Fruit fly (Drosophila melanogaster) whole organism, larva: Measurements from ENCODE around the gene Boh2.
A peak's percentile ranks its signal among the peaks of the same experiment; 100 is the strongest.

ENCODE experiments used
- noc ChIP-seq: fragments of 200-800 bp; sonication (Bioruptor generic); optimal IDR thresholded peaks from 3 replicates; lab custom pipeline; 2019; ENCODE audit warnings: missing biosample characterization, mild to moderate bottlenecking, missing genetic modification characterization, moderate library complexity

The Boh2 gene

DNA sequence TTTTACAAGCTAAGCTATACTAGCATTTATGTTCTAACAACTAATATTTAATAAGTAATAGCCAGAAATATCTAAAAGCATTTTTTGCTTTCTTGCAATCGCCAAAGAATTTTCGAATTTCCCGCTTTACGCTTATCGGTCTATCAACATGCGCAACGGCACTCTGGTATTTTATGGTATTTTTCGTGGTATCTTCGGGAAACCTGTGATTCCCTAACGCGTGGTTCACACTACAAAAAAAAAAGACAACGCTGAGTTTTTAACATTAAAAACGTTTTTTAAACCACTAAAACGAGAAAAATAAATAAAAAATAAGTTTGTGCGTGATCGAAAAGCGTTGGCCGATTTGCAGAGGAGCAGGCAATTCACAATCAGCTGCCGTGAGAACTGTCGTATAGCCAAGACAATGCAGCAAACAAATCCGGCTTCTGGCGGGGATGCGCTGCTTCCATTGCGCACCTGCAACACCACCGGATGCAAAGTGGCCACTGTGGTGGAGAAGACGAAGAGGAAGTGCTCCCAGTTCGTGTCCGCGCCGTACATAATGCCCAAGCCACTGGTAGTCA, at the start of gene Boh2:
Gene Boh2 (plus strand): TSS at position 207 of the 566 bp plus-strand sequence.
- no peak for TF ChIP-seq noc

DNA sequence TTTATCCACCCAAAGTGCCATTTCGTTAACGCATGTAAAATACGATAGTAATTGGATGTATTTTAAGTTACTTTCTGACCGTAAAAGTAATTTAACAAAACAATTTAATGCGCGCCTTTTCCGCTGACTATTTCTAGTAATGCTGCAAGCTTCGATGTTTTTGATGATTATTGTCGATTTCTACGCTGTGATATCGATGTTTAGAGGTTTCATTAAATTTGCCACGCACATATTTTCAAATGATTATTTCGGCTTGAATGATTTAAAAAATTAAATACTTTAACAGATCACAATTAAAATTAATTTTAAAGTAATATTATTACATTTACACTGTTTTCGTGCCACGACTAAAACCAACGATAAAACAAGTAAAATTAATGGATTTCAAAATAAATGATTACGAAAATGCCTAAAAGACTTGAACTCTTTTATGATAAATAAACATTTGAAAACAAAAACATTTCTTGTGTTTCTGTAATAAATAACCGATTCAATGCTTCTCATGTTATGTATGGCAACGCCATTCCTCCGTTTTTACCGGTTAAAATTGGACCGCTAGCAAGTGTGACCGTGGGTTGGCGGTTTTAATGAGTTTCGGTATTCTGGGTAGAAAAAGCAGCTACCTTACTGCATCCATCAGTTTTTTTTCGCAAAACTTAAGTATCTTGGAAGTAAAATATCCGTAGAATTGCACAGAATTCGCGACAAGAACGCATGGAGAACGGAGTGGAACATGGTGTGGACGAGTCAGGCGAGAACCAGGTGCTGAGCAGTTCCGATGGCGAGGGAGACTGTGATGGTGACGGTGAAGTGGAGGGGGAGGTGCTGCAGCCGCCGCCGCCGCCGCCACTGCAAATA, 48.5 kb upstream of the Boh2 start, which contains the start of the genes RfC38 and CG4751:
Gene RfC38 (minus strand): TSS at position 495 of the 858 bp plus-strand sequence.
Gene CG4751 (plus strand): TSS at position 587 of the 858 bp plus-strand sequence.
- no peak for TF ChIP-seq noc

DNA sequence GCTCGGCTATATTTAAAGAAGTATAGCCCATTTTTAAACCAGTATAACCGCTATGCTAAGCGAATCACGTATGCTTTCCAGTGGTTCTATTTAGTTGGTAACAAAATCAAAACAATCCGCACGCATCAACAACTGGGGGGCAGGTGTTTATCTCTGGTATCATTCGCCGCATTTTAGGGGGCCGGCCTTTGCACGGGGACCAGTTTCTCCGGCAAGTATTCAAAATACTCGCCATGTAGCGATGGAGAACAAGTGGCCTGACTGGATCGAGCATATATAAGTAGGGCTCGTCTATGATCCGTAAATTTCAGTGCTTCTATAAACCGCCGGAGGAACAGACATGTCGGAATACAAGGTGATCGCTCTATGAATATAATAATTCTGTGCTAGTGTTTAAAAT, 42.7 kb upstream of the Boh2 start, which contains the start of gene hgo:
Gene hgo (plus strand): TSS at position 301 of the 400 bp plus-strand sequence.
- TF ChIP-seq noc, result no peak

DNA sequence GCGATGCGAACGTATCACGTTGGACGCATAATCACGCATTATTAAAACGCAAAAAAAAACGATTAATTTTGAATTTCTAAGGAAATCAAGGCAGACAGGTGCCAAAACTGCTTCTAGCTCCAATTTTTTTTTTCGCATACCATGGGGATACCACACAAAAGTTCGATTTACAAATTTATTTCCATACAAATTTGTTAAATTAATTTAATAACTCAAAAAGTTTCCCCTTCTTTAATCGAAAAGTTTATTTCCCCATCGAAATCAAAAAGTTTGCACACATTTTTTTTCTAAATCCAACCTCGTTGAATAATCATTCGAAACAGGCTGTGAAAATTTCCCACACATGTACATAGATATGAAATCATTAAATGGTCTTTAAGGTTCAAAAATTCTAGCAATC, 33.5 kb upstream of the Boh2 start, which contains the start of gene CG31867:
Gene CG31867 (minus strand): TSS at position 101 of the 400 bp plus-strand sequence.
- TF ChIP-seq noc, result no peak

DNA sequence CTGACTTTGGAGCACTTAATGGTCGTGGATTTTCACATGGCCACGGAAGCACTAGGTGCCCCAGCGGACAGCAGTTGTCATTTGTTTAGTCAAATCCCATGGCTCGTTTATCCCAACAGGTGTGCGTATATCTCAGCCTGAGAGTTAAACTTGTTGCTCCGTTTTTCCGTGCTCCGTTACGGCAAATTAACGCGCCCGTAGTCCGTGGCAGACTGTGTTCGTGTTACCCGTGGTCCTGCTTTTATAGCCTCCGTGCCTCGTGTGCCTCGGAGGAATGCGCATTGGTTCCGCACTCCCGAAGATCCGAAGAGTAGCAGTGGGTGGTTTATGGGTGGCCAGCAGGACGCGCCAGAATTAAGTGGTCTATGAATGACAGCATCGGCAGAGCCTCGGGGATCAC, 29.9 kb upstream of the Boh2 start, which contains the start of gene Gyc32E:
Gene Gyc32E (minus strand): TSS at position 133 of the 400 bp plus-strand sequence.
- no peak for TF ChIP-seq noc

DNA sequence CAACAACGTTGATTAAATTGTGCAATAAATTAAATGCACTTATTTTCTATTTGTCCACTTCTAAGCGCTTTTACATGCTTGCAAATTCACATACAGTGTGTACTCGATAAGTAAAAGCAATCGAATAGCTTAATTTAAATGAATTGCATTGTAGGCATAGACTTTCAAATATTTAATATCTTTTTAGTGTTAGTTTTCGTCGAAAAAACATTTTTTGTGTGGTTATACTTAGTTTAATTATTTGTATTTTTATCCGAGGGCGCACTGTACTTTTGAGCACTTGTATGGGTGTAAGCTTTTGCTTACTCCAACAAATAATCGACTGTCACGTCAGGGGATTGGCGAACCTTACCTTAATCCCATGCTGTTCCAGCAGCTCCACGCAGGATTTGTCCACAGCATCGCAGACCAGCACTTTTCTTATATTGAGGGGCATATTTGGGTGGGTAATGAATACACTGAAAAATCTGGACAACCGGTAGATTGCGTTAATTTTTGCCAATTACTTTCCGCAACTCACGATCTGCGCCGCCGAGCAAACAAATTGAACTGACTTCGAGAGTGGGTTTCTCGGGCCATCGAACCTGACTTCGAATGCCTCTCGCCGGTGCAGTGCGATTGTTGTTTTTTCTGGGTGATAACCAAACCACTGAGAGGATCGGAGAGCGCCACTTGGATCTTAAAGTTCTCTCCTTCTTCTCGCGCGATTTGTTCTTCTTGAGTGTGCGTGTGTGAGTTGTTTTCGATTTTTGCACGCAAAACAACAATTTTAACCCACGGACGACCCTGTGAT, 23.5 kb upstream of the Boh2 start, which contains the start of gene CG6287:
Gene CG6287 (minus strand): TSS at position 556 of the 793 bp plus-strand sequence.
- peak; percentile 68 for TF ChIP-seq noc

DNA sequence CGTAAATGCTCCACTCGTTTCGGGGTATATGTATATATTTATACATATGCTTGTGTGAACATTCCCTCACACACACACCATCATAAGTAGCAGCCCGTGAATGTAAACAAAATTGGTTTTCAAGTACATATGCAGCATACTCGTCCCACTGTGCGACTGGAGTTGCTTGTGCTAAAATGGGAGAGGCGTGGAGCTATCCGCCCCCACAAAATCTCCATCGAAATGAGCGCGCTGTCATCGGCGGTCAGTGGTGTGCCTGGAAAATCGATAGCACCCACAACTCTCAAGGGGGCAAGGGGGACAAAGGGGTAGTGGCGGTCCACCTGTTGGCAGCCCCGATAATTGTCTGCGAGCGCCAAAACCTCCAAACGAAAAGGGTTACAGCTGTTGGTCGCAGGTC, 10.8 kb upstream of the Boh2 start:
- no peak for TF ChIP-seq noc

DNA sequence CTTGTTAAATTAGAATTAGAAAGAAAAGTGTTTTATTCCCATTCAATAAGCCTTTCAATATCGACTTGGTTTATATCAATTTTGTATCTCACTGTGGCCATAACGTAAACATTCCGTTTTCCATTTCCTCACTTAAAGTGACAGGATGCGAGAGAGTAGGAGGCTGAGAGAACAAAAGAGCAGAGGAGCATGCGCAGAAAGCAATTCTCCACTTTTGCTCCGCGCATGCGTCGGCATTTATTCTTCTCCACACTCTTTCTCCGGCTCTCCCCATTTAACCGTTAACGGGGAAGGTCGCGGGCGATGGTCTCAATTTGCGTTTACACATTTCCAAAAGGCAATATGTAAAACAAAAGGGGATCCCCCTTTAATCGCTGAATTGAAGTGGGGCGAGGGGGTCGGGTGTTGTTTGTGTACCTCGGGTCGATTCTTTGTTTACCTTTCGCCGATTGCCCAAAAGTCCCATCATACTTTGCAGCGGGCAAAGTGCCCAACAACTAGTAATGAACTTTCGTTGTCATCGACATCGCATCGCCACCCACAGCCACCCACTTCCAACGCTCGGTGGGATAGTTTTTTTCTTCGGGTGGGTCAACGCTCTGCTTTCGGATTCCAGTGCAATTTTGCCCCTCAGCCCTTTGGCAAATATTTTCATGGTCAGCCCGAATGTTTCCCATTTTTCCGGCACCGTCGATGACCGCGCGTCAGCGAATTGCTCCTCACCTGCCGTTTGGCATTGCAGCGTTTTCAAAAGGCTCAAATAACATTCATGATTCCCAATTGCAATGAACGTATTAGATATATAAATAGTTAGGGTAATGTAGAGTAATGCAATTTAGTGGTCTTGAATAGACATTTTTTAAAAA, 9.9 kb upstream of the Boh2 start:
- no peak for TF ChIP-seq noc

DNA sequence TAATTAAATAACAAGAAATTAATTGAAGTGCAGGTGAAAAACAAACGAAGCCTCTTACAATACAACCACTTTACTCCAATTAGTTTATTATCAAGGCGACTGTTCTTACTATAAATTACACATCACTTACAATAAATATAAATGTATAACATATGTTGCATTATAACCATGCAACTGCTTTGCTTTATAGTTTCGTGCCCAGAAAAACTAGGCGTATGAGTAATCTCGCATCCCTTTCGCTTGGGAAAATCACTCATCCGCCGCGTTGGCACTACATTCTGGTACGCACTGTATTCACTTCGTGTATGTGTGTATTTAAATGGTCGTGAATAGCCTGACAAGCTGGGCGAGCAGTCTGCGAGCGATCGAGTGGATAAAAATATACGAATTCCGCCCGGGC, 8.9 kb upstream of the Boh2 start:
- no peak for TF ChIP-seq noc

DNA sequence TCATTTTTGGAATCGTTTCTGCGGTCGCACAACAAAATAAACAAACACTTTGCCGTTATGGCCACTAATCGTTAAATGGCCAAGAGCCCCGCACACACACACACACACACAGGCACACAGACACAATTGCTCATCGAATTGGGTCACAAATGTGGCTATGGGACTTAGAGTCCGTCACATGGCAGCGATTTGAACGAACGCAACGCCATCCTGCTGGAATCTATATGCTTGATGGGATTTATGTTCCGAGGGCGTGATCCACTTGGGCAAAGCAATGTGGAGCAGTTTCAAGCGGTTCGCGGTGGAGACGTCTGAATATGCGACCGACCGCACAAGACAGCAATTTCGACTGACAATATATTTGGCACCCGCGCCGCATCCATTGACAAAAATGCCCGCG, 8.3 kb upstream of the Boh2 start:
- no peak for TF ChIP-seq noc

DNA sequence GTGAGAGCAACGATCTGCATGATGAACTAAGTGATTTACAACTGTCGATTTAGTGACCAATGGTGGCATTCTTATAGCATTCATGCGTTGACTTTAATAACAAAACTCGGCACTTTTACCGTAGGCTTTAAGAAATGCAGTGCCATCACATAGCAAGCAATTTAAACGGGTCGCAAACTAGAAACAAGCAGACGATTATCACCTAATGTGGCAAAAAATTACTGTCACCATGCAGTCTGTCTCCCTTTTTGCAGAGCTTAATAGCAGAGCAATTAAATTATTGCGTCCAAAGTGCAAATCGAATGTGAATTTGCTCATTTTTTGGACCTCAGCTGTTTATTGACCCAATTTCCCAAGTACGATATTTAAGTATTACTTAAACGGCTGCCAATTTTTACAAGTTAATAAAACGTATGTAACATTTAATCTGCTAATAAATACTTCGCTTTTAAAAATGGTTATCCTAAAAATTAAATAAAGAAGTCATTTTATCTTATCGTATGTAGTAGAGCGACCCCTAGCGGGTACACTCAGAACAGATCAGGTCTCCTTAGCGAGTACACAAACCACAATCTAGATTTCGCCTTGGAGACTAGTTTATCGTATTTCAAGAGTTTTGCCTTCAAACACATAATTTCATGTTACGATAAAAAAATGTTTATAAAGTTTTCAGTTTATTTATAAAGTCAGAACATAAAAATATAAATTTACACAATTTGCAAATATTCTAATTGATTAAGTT, 7.0 kb upstream of the Boh2 start, which contains the start of gene Vm32E:
Gene Vm32E (minus strand): TSS at position 51 of the 742 bp plus-strand sequence.
- TF ChIP-seq noc, result no peak

DNA sequence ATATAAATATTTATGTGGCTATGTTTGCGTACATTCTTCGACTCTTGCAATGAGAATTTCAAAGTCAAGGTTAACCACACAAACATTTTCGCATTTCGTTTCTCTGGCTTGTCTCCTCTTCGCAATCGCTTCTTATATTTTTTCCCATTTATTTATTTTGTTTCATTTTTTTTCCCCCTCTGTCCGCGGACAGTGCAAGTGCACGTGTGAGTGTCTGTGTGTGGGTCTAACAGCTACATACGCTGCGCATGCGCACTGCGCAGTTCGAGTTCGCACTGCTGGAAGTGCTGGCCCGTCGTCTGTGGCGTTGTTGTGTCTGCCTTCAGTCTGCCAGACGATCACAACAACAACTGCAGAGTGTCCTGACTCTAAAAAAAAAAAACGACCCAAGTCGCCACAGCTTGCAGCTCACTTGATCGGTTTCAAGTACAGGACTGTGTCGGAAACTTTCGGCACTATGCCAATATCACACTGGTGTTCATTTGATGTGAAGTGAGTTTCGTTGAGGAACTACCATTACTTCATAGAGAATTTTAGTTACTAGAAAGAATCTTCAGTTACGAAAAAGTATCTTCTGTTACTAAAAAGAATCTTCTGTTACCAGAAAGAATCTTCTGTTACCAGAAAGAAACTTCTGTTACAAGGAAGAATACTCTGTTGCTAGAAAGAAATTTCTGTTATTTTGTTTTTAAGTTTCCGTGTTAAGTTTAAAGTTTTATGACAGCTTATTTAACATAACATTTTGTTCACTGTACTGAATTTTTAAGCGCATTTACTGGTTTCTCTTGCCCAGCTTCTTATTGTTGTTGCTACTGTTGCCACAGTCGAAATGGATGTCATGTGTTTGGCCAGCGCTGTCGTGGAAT, 3.2 kb upstream of the Boh2 start:
- no peak for TF ChIP-seq noc

DNA sequence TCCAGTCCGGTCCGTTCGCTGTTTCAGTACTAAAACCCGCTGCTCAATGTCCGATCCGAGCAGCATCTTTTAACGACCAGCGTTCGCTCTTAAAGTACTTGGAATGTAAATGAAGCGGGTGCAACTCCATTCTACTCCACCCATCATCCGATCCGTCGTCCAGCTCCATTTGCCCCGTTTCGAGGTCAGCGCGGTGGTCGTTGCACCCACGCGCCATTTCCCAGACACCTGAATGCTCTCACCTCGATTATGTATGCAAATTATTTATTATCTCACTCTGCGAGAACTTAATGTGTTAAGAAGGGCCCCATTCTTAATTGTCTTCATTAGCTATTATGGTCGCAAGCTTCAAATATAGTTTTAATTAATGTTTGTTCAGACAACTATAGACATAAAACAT, 498 bp upstream of the Boh2 start:
- TF ChIP-seq noc, result no peak

DNA sequence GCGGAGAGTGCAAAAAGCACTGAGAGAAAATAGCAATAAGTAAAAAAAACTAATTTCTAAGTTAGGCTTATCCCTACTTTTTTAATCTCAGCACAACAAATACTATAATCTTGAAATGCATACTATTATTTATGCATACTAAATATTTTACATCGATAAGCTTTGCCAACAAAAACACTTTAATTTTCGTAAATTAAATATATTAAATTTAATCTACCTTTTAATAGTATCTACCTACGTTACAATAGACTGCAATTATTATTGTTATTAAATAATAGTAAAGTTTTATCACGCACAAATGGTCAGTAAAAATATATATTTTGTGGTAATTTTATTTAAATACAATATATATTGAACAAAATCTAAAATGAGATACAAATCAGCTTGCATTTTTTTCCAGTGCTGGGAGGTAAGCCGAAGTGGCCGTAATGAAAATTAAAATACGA, 3.3 kb downstream of the Boh2 start:
- TF ChIP-seq noc, result no peak
